Worm (Caenorhabditis elegans) whole organism, midembryonic: ENCODE measurements around the gene dpy-22.

Source experiments
- T22C8.4 ChIP-seq: fragments of 200-800 bp; sonication (Bioruptor generic); IDR thresholded peaks from 2 replicates; pipeline ENCODE4 v1.3.6; 2022; ENCODE audit warnings: missing genetic modification characterization, missing compliant biosample characterization
- cog-1 ChIP-seq: sonication (generic microtip); optimal IDR thresholded peaks from 2 replicates; lab custom pipeline; 2016; ENCODE audit warnings: missing genetic modification characterization, missing compliant biosample characterization
- flt-1 ChIP-seq: fragments of 200-800 bp; sonication (Bioruptor generic); IDR thresholded peaks from 2 replicates; pipeline ENCODE4 v1.3.6; 2022; ENCODE audit warnings: missing genetic modification characterization, missing compliant biosample characterization
- klf-2 ChIP-seq: fragments of 200-800 bp; sonication (Bioruptor generic); conservative IDR thresholded peaks from 2 replicates; pipeline ENCODE4 v1.3.6; 2022; ENCODE audit warnings: missing genetic modification reagents, missing genetic modification characterization, missing compliant biosample characterization
- med-1 ChIP-seq: sonication (generic microtip); optimal IDR thresholded peaks from 2 replicates; lab custom pipeline; 2017; ENCODE audit warnings: missing genetic modification characterization, mild to moderate bottlenecking, missing compliant biosample characterization, antibody characterized with exemption, missing genetic modification reagents; ENCODE audit not compliant: insufficient read depth
- ref-1 ChIP-seq: fragments of 200-800 bp; sonication (Bioruptor generic); conservative IDR thresholded peaks from 2 replicates; pipeline ENCODE4 v1.3.6; 2022; ENCODE audit warnings: missing genetic modification reagents, missing genetic modification characterization, missing compliant biosample characterization
- tab-1 ChIP-seq: fragments of 200-800 bp; sonication (Bioruptor generic); IDR thresholded peaks from 2 replicates; pipeline ENCODE4 v1.3.6; 2022; ENCODE audit warnings: missing genetic modification characterization, missing compliant biosample characterization
- ztf-23 ChIP-seq: fragments of 200-800 bp; sonication (Bioruptor generic); IDR thresholded peaks from 2 replicates; pipeline ENCODE4 v1.3.6; 2022; ENCODE audit warnings: missing genetic modification reagents, missing genetic modification characterization, missing compliant biosample characterization
- ztf-29 ChIP-seq: fragments of 200-800 bp; sonication (Bioruptor generic); IDR thresholded peaks from 2 replicates; pipeline ENCODE4 v1.3.6; 2022; ENCODE audit warnings: missing genetic modification reagents, missing genetic modification characterization, missing compliant biosample characterization

The dpy-22 gene

ce11 chrX:9789110-9789509 is 33.0 kb downstream of the dpy-22 start, which contains the start of gene F36G3.1:
Gene F36G3.1 (minus strand): TSS chrX:9789210.
- TF ChIP-seq med-1 (GFP tag; lab: Kevin White, UChicago) (no peak), cog-1 (no peak), klf-2 (GFP tag; lab: Robert Waterston, UW) (no peak), T22C8.4 (GFP tag; lab: Robert Waterston, UW) (no peak)

ce11 chrX:9785865-9786264 is 36.2 kb downstream of the dpy-22 start:
- TF ChIP-seq ref-1 (GFP tag; lab: Robert Waterston, UW) (no peak), ztf-29 (no peak), med-1 (GFP tag; lab: Kevin White, UChicago) (no peak), klf-2 (GFP tag; lab: Robert Waterston, UW) (no peak), T22C8.4 (GFP tag; lab: Robert Waterston, UW) (no peak)

ce11 chrX:9782389-9782939 is 39.6 kb downstream of the dpy-22 start:
- TF ChIP-seq flt-1 (GFP tag; lab: Robert Waterston, UW) (no peak), med-1 (GFP tag; lab: Kevin White, UChicago) (no peak), klf-2 (GFP tag; lab: Robert Waterston, UW) (no peak), ref-1 (GFP tag; lab: Robert Waterston, UW) (no peak), ztf-23 (no peak), T22C8.4 (GFP tag; lab: Robert Waterston, UW) (no peak), tab-1 (GFP tag; lab: Robert Waterston, UW) (no peak)

ce11 chrX:9777481-9777880 is 44.6 kb downstream of the dpy-22 start, which contains the start of gene T09B9.5:
Gene T09B9.5 (plus strand): TSS chrX:9777781.
- TF ChIP-seq flt-1 (GFP tag; lab: Robert Waterston, UW) (no peak), T22C8.4 (GFP tag; lab: Robert Waterston, UW) (no peak)

ce11 chrX:9774323-9774722 is 47.8 kb downstream of the dpy-22 start, which contains the start of gene T09B9.4:
Gene T09B9.4 (minus strand): TSS chrX:9774352.
- TF ChIP-seq tab-1 (GFP tag; lab: Robert Waterston, UW) (no peak), ref-1 (GFP tag; lab: Robert Waterston, UW) (no peak), med-1 (GFP tag; lab: Kevin White, UChicago) (no peak), klf-2 (GFP tag; lab: Robert Waterston, UW) (no peak), ztf-23 (no peak), cog-1 (no peak), ztf-29 (no peak), T22C8.4 (GFP tag; lab: Robert Waterston, UW) (no peak)

- TF ChIP-seq ref-1 (GFP tag; lab: Robert Waterston, UW) (no peak), med-1 (GFP tag; lab: Kevin White, UChicago) (no peak), ztf-23 (no peak), klf-2 (GFP tag; lab: Robert Waterston, UW) (no peak), cog-1 (no peak), T22C8.4 (GFP tag; lab: Robert Waterston, UW) (no peak), tab-1 (GFP tag; lab: Robert Waterston, UW) (no peak), flt-1 (GFP tag; lab: Robert Waterston, UW) (no peak), ztf-29 (no peak)
These were observed 57.3 kb downstream of the dpy-22 start, which contains the start of gene slc-17.9 for ce11 chrX:9764822-9765221. Gene slc-17.9 (minus strand): TSS chrX:9764922.

ce11 chrX:9763903-9764302 is 58.2 kb downstream of the dpy-22 start:
- TF ChIP-seq flt-1 (GFP tag; lab: Robert Waterston, UW) = no peak
- TF ChIP-seq ztf-29 = no peak
- TF ChIP-seq T22C8.4 (GFP tag; lab: Robert Waterston, UW) = no peak
- TF ChIP-seq med-1 (GFP tag; lab: Kevin White, UChicago) = no peak
- TF ChIP-seq klf-2 (GFP tag; lab: Robert Waterston, UW) = no peak
- no peak for TF ChIP-seq ztf-23

ce11 chrX:9761266-9761665 is 60.8 kb downstream of the dpy-22 start, which contains the start of gene T09B9.3:
Gene T09B9.3 (minus strand): TSS chrX:9761366.
- TF ChIP-seq cog-1 = no peak
- TF ChIP-seq T22C8.4 (GFP tag; lab: Robert Waterston, UW) = no peak
- TF ChIP-seq klf-2 (GFP tag; lab: Robert Waterston, UW) = no peak
- TF ChIP-seq ref-1 (GFP tag; lab: Robert Waterston, UW) = no peak
- no peak for TF ChIP-seq ztf-23
- no peak for TF ChIP-seq tab-1 (GFP tag; lab: Robert Waterston, UW)
- no peak for TF ChIP-seq ztf-29
- no peak for TF ChIP-seq med-1 (GFP tag; lab: Kevin White, UChicago)
- TF ChIP-seq flt-1 (GFP tag; lab: Robert Waterston, UW) = no peak
